Worm (Caenorhabditis elegans) whole organism, L2 larva: ENCODE results near the gene fbxc-36.

Source experiments
- C34F6.9 ChIP-seq: fragments of 150-350 bp; optimal IDR thresholded peaks from 2 replicates; lab custom pipeline; 2014; ENCODE audit warnings: missing biosample characterization, missing genetic modification characterization
- F13H6.1 ChIP-seq: sonication (generic microtip); optimal IDR thresholded peaks from 2 replicates; lab custom pipeline; 2016; ENCODE audit warnings: missing genetic modification characterization, missing compliant biosample characterization
- R02D3.7 ChIP-seq: fragments of 150-350 bp; optimal IDR thresholded peaks from 2 replicates; lab custom pipeline; 2014; ENCODE audit warnings: missing biosample characterization, missing genetic modification characterization
- ama-1 ChIP-seq: fragments of 150-350 bp; optimal IDR thresholded peaks from 2 replicates; lab custom pipeline; 2018; ENCODE audit warnings: inconsistent platforms
- ceh-16 ChIP-seq: fragments of 150-350 bp; optimal IDR thresholded peaks from 2 replicates; lab custom pipeline; 2014; ENCODE audit warnings: missing biosample characterization, missing genetic modification characterization
- ceh-82 ChIP-seq: fragments of 150-350 bp; optimal IDR thresholded peaks from 2 replicates; lab custom pipeline; 2014; ENCODE audit warnings: missing biosample characterization, missing genetic modification characterization
- crh-2 ChIP-seq: sonication (generic microtip); optimal IDR thresholded peaks from 2 replicates; lab custom pipeline; 2017; ENCODE audit warnings: missing biosample characterization, missing genetic modification characterization
- dmd-4 ChIP-seq: sonication (generic microtip); optimal IDR thresholded peaks from 2 replicates; lab custom pipeline; 2017; ENCODE audit warnings: missing biosample characterization, missing genetic modification characterization
- egl-27 ChIP-seq: sonication (generic microtip); optimal IDR thresholded peaks from 3 replicates; lab custom pipeline; 2017; ENCODE audit warnings: missing biosample characterization, missing genetic modification reagents, missing genetic modification characterization
- elt-1 ChIP-seq: fragments of 150-350 bp; optimal IDR thresholded peaks from 2 replicates; lab custom pipeline; 2014; ENCODE audit warnings: missing biosample characterization, missing genetic modification characterization
- elt-3 ChIP-seq: sonication (generic microtip); optimal IDR thresholded peaks from 2 replicates; lab custom pipeline; 2017; ENCODE audit warnings: missing biosample characterization, missing genetic modification characterization
- fos-1 ChIP-seq: fragments of 150-350 bp; optimal IDR thresholded peaks from 2 replicates; lab custom pipeline; 2014; ENCODE audit warnings: missing biosample characterization, missing genetic modification characterization
- gmeb-1 ChIP-seq: fragments of 150-350 bp; optimal IDR thresholded peaks from 2 replicates; lab custom pipeline; 2014; ENCODE audit warnings: missing biosample characterization, missing genetic modification characterization
- lin-11 ChIP-seq: fragments of 150-350 bp; sonication (generic microtip); optimal IDR thresholded peaks from 2 replicates; lab custom pipeline; 2014; ENCODE audit warnings: missing biosample characterization, missing genetic modification characterization, inconsistent platforms, mixed read lengths
- lin-13 ChIP-seq: fragments of 150-350 bp; optimal IDR thresholded peaks from 2 replicates; lab custom pipeline; 2014; ENCODE audit warnings: missing biosample characterization, missing genetic modification reagents, missing genetic modification characterization
- lin-39 ChIP-seq: fragments of 150-350 bp; optimal IDR thresholded peaks from 2 replicates; lab custom pipeline; 2014; ENCODE audit warnings: missing biosample characterization, missing genetic modification reagents, missing genetic modification characterization
- lsy-2 ChIP-seq, 2 experiments: fragments of 150-350 bp in 1 of 2; sonication (generic microtip) in 1 of 2; optimal IDR thresholded peaks; 2 replicates each; lab custom pipeline; 2014 to 2017; ENCODE audit warnings: missing biosample characterization in 2 of 2, missing genetic modification characterization in 2 of 2
- mbf-1 ChIP-seq: sonication (generic microtip); optimal IDR thresholded peaks from 2 replicates; lab custom pipeline; 2017; ENCODE audit warnings: missing biosample characterization, missing genetic modification characterization
- mdl-1 ChIP-seq, 2 experiments: fragments of 150-350 bp in 1 of 2; sonication (generic microtip) in 1 of 2; optimal IDR thresholded peaks; 2 replicates each; lab custom pipeline; 2017; ENCODE audit warnings: missing biosample characterization in 2 of 2, missing genetic modification characterization in 2 of 2
- nhr-10 ChIP-seq: sonication (generic microtip); optimal IDR thresholded peaks from 2 replicates; lab custom pipeline; 2017; ENCODE audit warnings: missing biosample characterization, missing genetic modification characterization
- nhr-11 ChIP-seq: fragments of 150-350 bp; optimal IDR thresholded peaks from 2 replicates; lab custom pipeline; 2014; ENCODE audit warnings: missing biosample characterization, missing genetic modification characterization
- nhr-129 ChIP-seq: fragments of 150-350 bp; optimal IDR thresholded peaks from 2 replicates; lab custom pipeline; 2014; ENCODE audit warnings: missing biosample characterization, missing genetic modification characterization
- nhr-23 ChIP-seq: fragments of 150-350 bp; optimal IDR thresholded peaks from 2 replicates; lab custom pipeline; 2014; ENCODE audit warnings: missing biosample characterization, missing genetic modification reagents, missing genetic modification characterization
- nhr-6 ChIP-seq: fragments of 150-350 bp; optimal IDR thresholded peaks from 2 replicates; lab custom pipeline; 2014; ENCODE audit warnings: missing biosample characterization, missing genetic modification characterization
- nhr-77 ChIP-seq: fragments of 150-350 bp; optimal IDR thresholded peaks from 2 replicates; lab custom pipeline; 2014; ENCODE audit warnings: missing biosample characterization, missing genetic modification characterization
- peb-1 ChIP-seq: fragments of 150-350 bp; optimal IDR thresholded peaks from 2 replicates; lab custom pipeline; 2014; ENCODE audit warnings: missing biosample characterization, missing genetic modification characterization
- sem-4 ChIP-seq: fragments of 150-350 bp; optimal IDR thresholded peaks from 2 replicates; lab custom pipeline; 2014; ENCODE audit warnings: missing biosample characterization, missing genetic modification reagents, missing genetic modification characterization
- skn-1 ChIP-seq: sonication (generic microtip); optimal IDR thresholded peaks from 2 replicates; lab custom pipeline; 2017; ENCODE audit warnings: missing biosample characterization, missing genetic modification characterization
- sma-3 ChIP-seq: sonication (generic microtip); optimal IDR thresholded peaks from 2 replicates; lab custom pipeline; 2016; ENCODE audit warnings: missing genetic modification reagents, missing genetic modification characterization, missing compliant biosample characterization
- sma-9 ChIP-seq, 2 experiments: fragments of 150-350 bp in 1 of 2; sonication (generic microtip) in 1 of 2; optimal IDR thresholded peaks; 2 replicates each; lab custom pipeline; 2014 to 2016; ENCODE audit warnings: missing genetic modification characterization in 2 of 2, mild to moderate bottlenecking in 1 of 2, missing biosample characterization in 1 of 2, missing compliant biosample characterization in 1 of 2, missing genetic modification reagents in 1 of 2, moderate library complexity in 1 of 2
- unc-39 ChIP-seq: fragments of 150-350 bp; optimal IDR thresholded peaks from 2 replicates; lab custom pipeline; 2014; ENCODE audit warnings: missing biosample characterization, missing genetic modification characterization
- unc-55 ChIP-seq: fragments of 150-350 bp; sonication (generic microtip); optimal IDR thresholded peaks from 3 replicates; lab custom pipeline; 2014; ENCODE audit warnings: missing biosample characterization, missing genetic modification reagents, missing genetic modification characterization
- unc-62 ChIP-seq: fragments of 150-350 bp; optimal IDR thresholded peaks from 2 replicates; lab custom pipeline; 2014; ENCODE audit warnings: missing biosample characterization, missing genetic modification reagents, missing genetic modification characterization
- zag-1 ChIP-seq: fragments of 150-350 bp; optimal IDR thresholded peaks from 2 replicates; lab custom pipeline; 2014; ENCODE audit warnings: missing biosample characterization, missing genetic modification characterization
- ztf-1 ChIP-seq: fragments of 200-800 bp; sonication (Bioruptor generic); conservative IDR thresholded peaks from 2 replicates; pipeline ENCODE4 v1.3.6; 2022; ENCODE audit warnings: missing genetic modification characterization, missing compliant biosample characterization
- ztf-11 ChIP-seq: sonication (generic microtip); optimal IDR thresholded peaks from 2 replicates; lab custom pipeline; 2017; ENCODE audit warnings: missing biosample characterization, missing genetic modification characterization
- ztf-4 ChIP-seq: fragments of 150-350 bp; optimal IDR thresholded peaks from 2 replicates; lab custom pipeline; 2014; ENCODE audit warnings: missing biosample characterization, missing genetic modification characterization

fbxc-36 gene

DNA sequence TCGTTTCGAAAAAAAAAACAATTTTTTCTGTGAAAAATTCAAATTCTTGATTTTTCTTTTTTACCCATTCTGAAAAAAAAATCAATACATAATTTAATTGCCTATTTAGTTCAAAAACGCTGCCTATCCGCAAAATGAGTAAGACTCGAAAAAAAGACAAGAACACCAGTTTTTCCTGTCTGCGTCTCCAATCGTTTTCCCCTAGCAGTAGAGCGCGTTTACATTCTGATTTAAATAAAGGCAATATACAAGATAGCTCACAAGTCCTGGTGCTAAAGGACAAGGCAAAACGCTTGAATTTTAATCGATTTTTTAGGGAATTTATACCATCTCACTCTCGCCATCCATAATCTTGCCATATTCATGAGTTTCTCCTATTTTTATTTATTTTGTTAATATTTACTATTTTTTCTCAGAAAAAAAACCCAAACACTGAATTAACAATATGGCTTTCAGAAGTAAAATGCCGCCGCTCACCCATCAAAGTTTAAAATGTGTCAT is 27.5 kb upstream of the fbxc-36 start, which contains the start of gene fbxc-33:
Gene fbxc-33, plus strand, starts transcription at position 451 of the 501 bp plus-strand sequence.
- TF ChIP-seq fos-1 (tag; lab: Kevin White, UChicago): peak; percentile 19
- TF ChIP-seq C34F6.9 (tag; lab: Kevin White, UChicago): peak; percentile 67
- no peak for TF ChIP-seq R02D3.7
- TF ChIP-seq unc-55: peak; percentile 53
- TF ChIP-seq sma-9 (GFP tag; optimal IDR thresholded peaks at IDR 0.05; lab: Kevin White, UChicago): no peak
- no peak for TF ChIP-seq sma-9 (tag; optimal IDR thresholded peaks at IDR 0.05; lab: Kevin White, UChicago)
- TF ChIP-seq gmeb-1 (tag; lab: Kevin White, UChicago): peak; percentile 14
- peak; percentile 1 for TF ChIP-seq nhr-129
- TF ChIP-seq, all 48 proteins: peak for 5

DNA sequence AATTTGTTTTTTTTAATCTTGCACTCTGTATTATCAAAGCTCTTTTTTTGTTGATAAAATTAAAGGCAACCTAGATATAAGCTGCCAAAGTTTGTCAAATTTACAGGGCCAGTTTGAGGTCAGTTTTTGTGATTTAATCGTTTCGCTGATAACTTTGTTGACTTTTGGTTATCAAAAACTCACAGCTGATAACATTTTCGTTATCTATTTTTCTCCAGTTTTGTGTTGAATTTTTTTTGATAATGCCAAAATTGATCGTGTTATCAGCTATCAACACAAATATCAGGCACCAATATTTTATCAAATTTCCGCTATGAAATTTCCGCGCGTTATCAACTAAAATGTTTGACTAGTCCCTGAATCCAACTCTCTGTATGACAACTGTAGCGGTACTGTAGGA is 25.6 kb upstream of the fbxc-36 start:
- no peak for TF ChIP-seq elt-3 (tag; lab: Kevin White, UChicago)
- no peak for TF ChIP-seq unc-55
- no peak for TF ChIP-seq nhr-77 (tag; lab: Kevin White, UChicago)
- TF ChIP-seq crh-2 (tag; lab: Kevin White, UChicago): peak; percentile 30
- TF ChIP-seq mbf-1 (tag; lab: Kevin White, UChicago): no peak
- no peak for TF ChIP-seq nhr-10
- no peak for TF ChIP-seq C34F6.9 (tag; lab: Kevin White, UChicago)
- no peak for TF ChIP-seq ama-1
- peak; percentile 85 for TF ChIP-seq egl-27
- TF ChIP-seq nhr-129: no peak
- TF ChIP-seq gmeb-1 (tag; lab: Kevin White, UChicago): peak; percentile 59
- TF ChIP-seq zag-1 (tag; lab: Kevin White, UChicago): no peak
- TF ChIP-seq skn-1 (tag; lab: Kevin White, UChicago): no peak
- TF ChIP-seq ztf-11 (tag; lab: Kevin White, UChicago): no peak
- TF ChIP-seq lin-39 (tag; lab: Kevin White, UChicago): no peak
- TF ChIP-seq dmd-4 (tag; lab: Kevin White, UChicago): no peak
- TF ChIP-seq nhr-11 (tag; lab: Kevin White, UChicago): no peak
- TF ChIP-seq F13H6.1: no peak
- no peak for TF ChIP-seq sem-4 (tag; lab: Kevin White, UChicago)
- TF ChIP-seq nhr-6 (tag; lab: Kevin White, UChicago): no peak
- no peak for TF ChIP-seq ceh-82 (tag; lab: Kevin White, UChicago)
- no peak for TF ChIP-seq peb-1
- TF ChIP-seq sma-3 (GFP tag; lab: Kevin White, UChicago): peak; percentile 26
- no peak for TF ChIP-seq lsy-2 (tag; optimal IDR thresholded peaks at IDR 0.05; lab: Kevin White, UChicago)
- no peak for TF ChIP-seq lin-11
- TF ChIP-seq ceh-16: no peak
- TF ChIP-seq ztf-4: no peak
- peak; percentile 99 for TF ChIP-seq fos-1 (tag; lab: Kevin White, UChicago)
- TF ChIP-seq elt-1: no peak
- TF ChIP-seq lin-13 (GFP tag; lab: Kevin White, UChicago): no peak
- TF ChIP-seq unc-39 (tag; lab: Kevin White, UChicago): no peak
- peak; percentile 55 for TF ChIP-seq sma-9 (GFP tag; optimal IDR thresholded peaks at IDR 0.05; lab: Kevin White, UChicago)
- no peak for TF ChIP-seq sma-9 (tag; optimal IDR thresholded peaks at IDR 0.05; lab: Kevin White, UChicago)
- no peak for TF ChIP-seq nhr-23 (tag; lab: Kevin White, UChicago)
- TF ChIP-seq, all 48 proteins: peak for 6

- TF ChIP-seq ama-1 (no peak), ztf-1 (GFP tag; lab: Robert Waterston, UW) (no peak), peb-1 (no peak), ztf-11 (tag; lab: Kevin White, UChicago) (no peak), unc-62 (GFP tag; lab: Kevin White, UChicago) (no peak), nhr-129 (no peak), mdl-1 (tag; optimal IDR thresholded peaks at IDR 0.05; lab: Kevin White, UChicago) (no peak), elt-3 (tag; lab: Kevin White, UChicago) (no peak)
Observed at ce11 chrII:915780-916179, 25.0 kb upstream of the fbxc-36 start, which contains the start of gene fbxc-29. Gene fbxc-29 (plus strand): TSS chrII:916080.

DNA sequence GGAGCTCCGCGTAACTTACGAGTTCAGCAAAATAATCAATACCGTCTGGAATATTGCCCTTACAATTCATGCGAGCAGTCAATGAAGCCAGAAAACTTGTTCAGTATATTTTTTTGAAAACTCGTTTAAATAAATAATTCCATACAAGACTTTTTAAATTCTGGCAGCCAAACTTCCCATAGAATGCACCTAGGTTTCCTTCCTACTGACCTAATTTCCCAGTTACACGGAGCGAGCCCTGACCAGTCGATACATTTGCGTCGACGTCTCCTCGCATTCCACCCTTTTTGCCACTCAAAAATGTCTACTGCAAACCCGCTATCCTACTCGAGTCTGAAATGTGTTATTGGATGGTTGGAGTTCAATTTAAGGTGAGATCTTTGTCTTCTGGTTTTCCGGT is 23.5 kb upstream of the fbxc-36 start, which contains the start of gene fbxc-30:
Gene fbxc-30, plus strand, starts transcription at position 301 of the 400 bp plus-strand sequence.
- TF ChIP-seq ceh-82 (tag; lab: Kevin White, UChicago): no peak
- TF ChIP-seq egl-27: no peak
- no peak for TF ChIP-seq ztf-11 (tag; lab: Kevin White, UChicago)
- TF ChIP-seq unc-62 (GFP tag; lab: Kevin White, UChicago): no peak
- no peak for TF ChIP-seq mbf-1 (tag; lab: Kevin White, UChicago)
- no peak for TF ChIP-seq nhr-10
- TF ChIP-seq ceh-16: no peak
